Worm (Caenorhabditis elegans): ENCODE results near the gene C17H12.3.

C17H12.3 gene

DNA sequence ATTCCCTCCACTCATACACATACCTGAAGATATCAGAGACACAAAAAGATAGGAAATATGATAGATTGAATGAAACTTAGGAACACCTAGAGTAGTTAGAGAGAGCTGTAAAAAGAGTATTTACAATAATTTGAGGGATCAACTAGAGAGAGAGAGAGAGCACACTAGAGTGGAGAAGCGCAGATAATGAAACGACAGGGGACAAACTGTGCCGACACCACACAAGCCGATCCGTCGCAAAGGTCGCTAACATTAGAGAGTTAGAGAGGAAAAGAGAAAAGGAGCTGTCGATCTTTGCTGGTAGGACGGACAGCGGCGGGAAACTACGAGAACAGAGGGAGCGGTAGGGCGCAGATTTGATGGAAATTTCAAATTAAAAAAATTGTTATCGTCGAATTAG, 10.3 kb downstream of the C17H12.3 start, which contains the start of gene dyci-1:
Gene dyci-1, minus strand, starts transcription at position 122 of the 400 bp plus-strand sequence.
- TF ChIP-seq hlh-1 (tag; optimal IDR thresholded peaks at IDR 0.05) (peak; percentile 41), ceh-43 (GFP tag; optimal IDR thresholded peaks at IDR 0.05) (no peak), ham-2 (GFP tag; optimal IDR thresholded peaks at IDR 0.05) (peak; percentile 91), sem-2 (GFP tag; optimal IDR thresholded peaks at IDR 0.05) (no peak), pha-4 (tag; optimal IDR thresholded peaks at IDR 0.05) (peak; percentile 38), unc-120 (tag; optimal IDR thresholded peaks at IDR 0.05; ENCODE audit: poor library complexity, severe bottlenecking) (peak; percentile 77), sptf-1 (tag; optimal IDR thresholded peaks at IDR 0.05) (no peak)

ce11 chrIV:6777156-6777555, 18.3 kb downstream of the C17H12.3 start:
- no peak for TF ChIP-seq ham-2 (GFP tag; optimal IDR thresholded peaks at IDR 0.05)
- no peak for TF ChIP-seq zip-8 (tag; optimal IDR thresholded peaks at IDR 0.05)
- no peak for TF ChIP-seq ceh-43 (GFP tag; optimal IDR thresholded peaks at IDR 0.05)
- TF ChIP-seq ceh-39 (tag; optimal IDR thresholded peaks at IDR 0.05): no peak
- no peak for TF ChIP-seq drap-1 (GFP tag; optimal IDR thresholded peaks at IDR 0.05)
- no peak for TF ChIP-seq elt-3 (tag; optimal IDR thresholded peaks at IDR 0.05)
- TF ChIP-seq M03D4.4 (tag; optimal IDR thresholded peaks at IDR 0.05): no peak
- no peak for TF ChIP-seq sem-2 (GFP tag; optimal IDR thresholded peaks at IDR 0.05)
- no peak for TF ChIP-seq ceh-83 (GFP tag; optimal IDR thresholded peaks at IDR 0.05)
- TF ChIP-seq mab-5 (tag; optimal IDR thresholded peaks at IDR 0.05): no peak
- no peak for TF ChIP-seq hlh-1 (tag; optimal IDR thresholded peaks at IDR 0.05)
- TF ChIP-seq mls-2 (tag; optimal IDR thresholded peaks at IDR 0.05): no peak
- no peak for TF ChIP-seq nhr-237 (tag; optimal IDR thresholded peaks at IDR 0.05)
- TF ChIP-seq tbx-8 (GFP tag; optimal IDR thresholded peaks at IDR 0.05): no peak
- no peak for TF ChIP-seq lin-32 (GFP tag; optimal IDR thresholded peaks at IDR 0.05)
- TF ChIP-seq pha-4 (tag; optimal IDR thresholded peaks at IDR 0.05): no peak
- TF ChIP-seq cnd-1 (tag; optimal IDR thresholded peaks at IDR 0.05): no peak

DNA sequence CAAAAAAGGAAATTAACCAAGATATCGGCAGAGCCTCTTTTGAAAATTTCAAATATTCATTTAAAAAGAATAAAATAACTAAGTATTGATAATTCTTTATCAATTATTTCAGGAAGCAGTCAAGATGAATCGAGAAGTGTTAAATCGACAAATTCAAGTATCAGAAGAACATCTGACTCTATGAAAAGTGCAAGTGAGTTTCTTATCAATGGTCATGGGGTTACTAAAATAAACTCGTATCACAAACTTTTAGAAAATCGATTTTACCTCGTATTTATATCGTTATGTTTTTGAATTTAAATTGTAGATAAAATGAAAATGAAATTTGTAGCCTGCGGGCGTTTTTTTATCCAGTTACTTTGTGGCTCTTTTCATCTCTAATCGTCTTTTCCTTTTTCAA, 23.9 kb downstream of the C17H12.3 start:
- TF ChIP-seq ztf-11 (tag; optimal IDR thresholded peaks at IDR 0.05) (no peak), nhr-237 (tag; optimal IDR thresholded peaks at IDR 0.05) (no peak), flh-1 (GFP tag; optimal IDR thresholded peaks at IDR 0.05) (no peak), cnd-1 (tag; optimal IDR thresholded peaks at IDR 0.05) (no peak), drap-1 (GFP tag; optimal IDR thresholded peaks at IDR 0.05) (no peak), elt-1 (tag; optimal IDR thresholded peaks at IDR 0.05; ENCODE audit: borderline replicate concordance, insufficient read depth) (no peak), lin-32 (GFP tag; optimal IDR thresholded peaks at IDR 0.05) (no peak), mab-5 (tag; optimal IDR thresholded peaks at IDR 0.05) (no peak), unc-120 (tag; optimal IDR thresholded peaks at IDR 0.05; ENCODE audit: poor library complexity, severe bottlenecking) (no peak)

DNA sequence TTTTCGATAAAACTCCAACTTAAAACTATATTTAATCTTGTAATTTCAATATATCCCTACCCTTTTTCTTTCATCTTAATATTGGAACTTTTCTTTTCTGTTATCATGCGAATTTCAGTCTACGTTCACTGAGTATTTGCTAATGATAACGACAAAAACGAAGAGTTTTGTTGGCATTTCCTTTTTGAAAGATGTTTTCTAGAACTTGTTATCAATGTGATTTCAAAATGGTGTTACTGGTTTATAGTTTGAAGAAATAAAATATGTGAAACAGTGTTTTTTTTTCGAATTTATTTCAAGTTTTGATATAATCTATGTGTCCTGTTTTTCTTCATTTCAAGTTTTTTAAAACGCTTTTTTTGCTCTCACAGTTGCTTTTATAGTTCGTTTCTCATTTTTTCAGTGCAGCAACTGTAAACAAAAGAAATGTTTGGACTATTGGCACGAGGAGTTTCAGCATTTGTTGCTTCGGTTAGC, 25.0 kb downstream of the C17H12.3 start, which contains the start of gene anat-1:
Gene anat-1, plus strand, starts transcription at position 427 of the 477 bp plus-strand sequence.
- TF ChIP-seq ceh-83 (GFP tag; optimal IDR thresholded peaks at IDR 0.05) (no peak), M03D4.4 (tag; optimal IDR thresholded peaks at IDR 0.05) (no peak), bed-3 (GFP tag; optimal IDR thresholded peaks at IDR 0.05) (no peak), ceh-39 (tag; optimal IDR thresholded peaks at IDR 0.05) (no peak), lin-32 (GFP tag; optimal IDR thresholded peaks at IDR 0.05) (no peak), unc-39 (tag; optimal IDR thresholded peaks at IDR 0.05) (no peak), ham-2 (GFP tag; optimal IDR thresholded peaks at IDR 0.05) (no peak), drap-1 (GFP tag; optimal IDR thresholded peaks at IDR 0.05) (no peak), lin-13 (tag; optimal IDR thresholded peaks at IDR 0.05) (no peak), nhr-28 (tag; optimal IDR thresholded peaks at IDR 0.05) (no peak), pha-4 (tag; optimal IDR thresholded peaks at IDR 0.05) (no peak), ces-1 (GFP tag; optimal IDR thresholded peaks at IDR 0.05) (no peak), hlh-1 (tag; optimal IDR thresholded peaks at IDR 0.05) (no peak), sptf-1 (tag; optimal IDR thresholded peaks at IDR 0.05) (no peak), mab-5 (tag; optimal IDR thresholded peaks at IDR 0.05) (no peak), blmp-1 (tag; optimal IDR thresholded peaks at IDR 0.05) (no peak), elt-1 (tag; optimal IDR thresholded peaks at IDR 0.05; ENCODE audit: borderline replicate concordance, insufficient read depth) (no peak), zip-8 (tag; optimal IDR thresholded peaks at IDR 0.05) (no peak), nhr-12 (tag; optimal IDR thresholded peaks at IDR 0.05) (no peak), sem-2 (GFP tag; optimal IDR thresholded peaks at IDR 0.05) (no peak)

- TF ChIP-seq unc-62 (GFP tag; optimal IDR thresholded peaks at IDR 0.05): no peak
- TF ChIP-seq ces-1 (GFP tag; optimal IDR thresholded peaks at IDR 0.05): peak; percentile 79
- peak; percentile 7 for TF ChIP-seq mep-1 (tag; optimal IDR thresholded peaks at IDR 0.05)
- TF ChIP-seq unc-120 (tag; optimal IDR thresholded peaks at IDR 0.05; ENCODE audit: poor library complexity, severe bottlenecking): peak; percentile 35
- TF ChIP-seq zip-8 (tag; optimal IDR thresholded peaks at IDR 0.05): no peak
These were observed 28.2 kb downstream of the C17H12.3 start for ce11 chrIV:6767240-6767639.
